2 worm cellular contexts compared by ENCODE assay signal in genomic region chrIV:4658702-4659101, ce11.
A peak's percentile ranks its signal among the peaks of the same experiment; 100 is the strongest.
TF ChIP-seq lines count a peak whose summit lies in the region.

No protein-coding gene starts in this region.

TF ChIP-seq in whole organism, L4 larva, 104 proteins besides CTCF, POLR2A, EP300 and RAD21:
- TF ChIP-seq Y48G9A.11 (GFP tag; IDR thresholded peaks at IDR 0.05; lab: Robert Waterston, UW) = 0 out of 2 replicates have a peak, but pooled peaks have one; percentile 22
- peak; percentile 81 for TF ChIP-seq set-16 (GFP tag; IDR thresholded peaks at IDR 0.05; lab: Robert Waterston, UW)
- TF ChIP-seq egl-43 (GFP tag; IDR thresholded peaks at IDR 0.05; lab: Robert Waterston, UW) = peak; percentile 49; the same call in 1 of the 2 replicates
- TF ChIP-seq snpc-1.2 (GFP tag; IDR thresholded peaks at IDR 0.05; lab: Robert Waterston, UW) = peak; percentile 26; the same call in 1 of the 2 replicates
- peak; percentile 30; the same call in 1 of the 2 replicates for TF ChIP-seq lin-38 (GFP tag; IDR thresholded peaks at IDR 0.05; lab: Robert Waterston, UW)

TF ChIP-seq in whole organism, young adult, 124 proteins besides CTCF, POLR2A, EP300 and RAD21:
- TF ChIP-seq zfh-2 (GFP tag; conservative IDR thresholded peaks at IDR 0.05; lab: Robert Waterston, UW) = peak; percentile 50
- TF ChIP-seq lsl-1 (GFP tag; optimal IDR thresholded peaks at IDR 0.05; lab: Kevin White, UChicago) = peak; percentile 23
- peak; percentile 37; the same call in 1 of the 2 replicates for TF ChIP-seq hsf-1 (GFP tag; IDR thresholded peaks at IDR 0.05; lab: Robert Waterston, UW)
- TF ChIP-seq F33H1.4 (GFP tag; IDR thresholded peaks at IDR 0.05; lab: Robert Waterston, UW) = peak; percentile 70
- TF ChIP-seq ceh-100 (GFP tag; IDR thresholded peaks at IDR 0.05; lab: Robert Waterston, UW) = 0 out of 2 replicates have a peak, but pooled peaks have one; percentile 10
- 0 out of 2 replicates have a peak, but pooled peaks have one; percentile 84 for TF ChIP-seq F37B4.10 (GFP tag; IDR thresholded peaks at IDR 0.05; lab: Robert Waterston, UW)
- TF ChIP-seq C17E4.6 (GFP tag; IDR thresholded peaks at IDR 0.05; lab: Robert Waterston, UW) = peak; percentile 53; the same call in 1 of the 2 replicates
- peak; percentile 51; the same call in 1 of the 2 replicates for TF ChIP-seq egrh-3 (GFP tag; IDR thresholded peaks at IDR 0.05; lab: Robert Waterston, UW)
- TF ChIP-seq ztf-25 (GFP tag; IDR thresholded peaks at IDR 0.05; lab: Robert Waterston, UW) = 0 out of 2 replicates have a peak, but pooled peaks have one; percentile 52
- peak; percentile 9; the same call in 1 of the 2 replicates for TF ChIP-seq ceh-91 (GFP tag; IDR thresholded peaks at IDR 0.05; lab: Robert Waterston, UW)
- peak; percentile 24; the same call in 1 of the 2 replicates for TF ChIP-seq madf-6 (GFP tag; IDR thresholded peaks at IDR 0.05; lab: Robert Waterston, UW)
